Worm (Caenorhabditis elegans) whole organism, midembryonic: ENCODE data around the gene F57F5.3.

ENCODE experiments used
- T22C8.4 ChIP-seq: fragments of 200-800 bp; sonication (Bioruptor generic); IDR thresholded peaks from 2 replicates; pipeline ENCODE4 v1.3.6; 2022; ENCODE audit warnings: missing genetic modification characterization, missing compliant biosample characterization
- cog-1 ChIP-seq: sonication (generic microtip); optimal IDR thresholded peaks from 2 replicates; lab custom pipeline; 2016; ENCODE audit warnings: missing genetic modification characterization, missing compliant biosample characterization
- flt-1 ChIP-seq: fragments of 200-800 bp; sonication (Bioruptor generic); IDR thresholded peaks from 2 replicates; pipeline ENCODE4 v1.3.6; 2022; ENCODE audit warnings: missing genetic modification characterization, missing compliant biosample characterization
- klf-2 ChIP-seq: fragments of 200-800 bp; sonication (Bioruptor generic); conservative IDR thresholded peaks from 2 replicates; pipeline ENCODE4 v1.3.6; 2022; ENCODE audit warnings: missing genetic modification reagents, missing genetic modification characterization, missing compliant biosample characterization
- med-1 ChIP-seq: sonication (generic microtip); optimal IDR thresholded peaks from 2 replicates; lab custom pipeline; 2017; ENCODE audit warnings: missing genetic modification characterization, mild to moderate bottlenecking, missing compliant biosample characterization, antibody characterized with exemption, missing genetic modification reagents; ENCODE audit not compliant: insufficient read depth
- ref-1 ChIP-seq: fragments of 200-800 bp; sonication (Bioruptor generic); conservative IDR thresholded peaks from 2 replicates; pipeline ENCODE4 v1.3.6; 2022; ENCODE audit warnings: missing genetic modification reagents, missing genetic modification characterization, missing compliant biosample characterization
- tab-1 ChIP-seq: fragments of 200-800 bp; sonication (Bioruptor generic); IDR thresholded peaks from 2 replicates; pipeline ENCODE4 v1.3.6; 2022; ENCODE audit warnings: missing genetic modification characterization, missing compliant biosample characterization
- ztf-23 ChIP-seq: fragments of 200-800 bp; sonication (Bioruptor generic); IDR thresholded peaks from 2 replicates; pipeline ENCODE4 v1.3.6; 2022; ENCODE audit warnings: missing genetic modification reagents, missing genetic modification characterization, missing compliant biosample characterization
- ztf-29 ChIP-seq: fragments of 200-800 bp; sonication (Bioruptor generic); IDR thresholded peaks from 2 replicates; pipeline ENCODE4 v1.3.6; 2022; ENCODE audit warnings: missing genetic modification reagents, missing genetic modification characterization, missing compliant biosample characterization

DNA sequence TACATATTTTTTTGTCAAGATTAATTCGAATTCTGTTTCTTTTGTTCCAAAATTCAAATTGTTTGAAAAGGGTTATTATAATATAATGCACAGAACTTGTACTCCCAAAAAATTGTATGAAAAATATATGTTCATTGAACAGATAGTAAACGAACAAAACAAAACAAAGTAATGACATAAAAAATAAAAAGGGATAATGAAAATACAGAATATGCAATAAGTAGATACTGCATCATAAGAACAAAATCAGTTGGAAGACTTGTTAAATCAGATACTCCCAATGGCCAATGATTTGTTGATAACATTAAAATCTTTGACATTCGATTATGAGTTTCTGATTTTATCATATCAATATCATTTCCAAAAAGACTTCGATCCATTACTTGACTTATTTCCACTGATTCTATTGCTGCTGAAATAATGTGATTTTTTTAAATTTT, 1.9 kb downstream of the F57F5.3 start:
- no peak for TF ChIP-seq ref-1 (GFP tag; lab: Robert Waterston, UW)
- TF ChIP-seq klf-2 (GFP tag; lab: Robert Waterston, UW) = no peak
- no peak for TF ChIP-seq flt-1 (GFP tag; lab: Robert Waterston, UW)
- TF ChIP-seq med-1 (GFP tag; lab: Kevin White, UChicago) = no peak
- no peak for TF ChIP-seq ztf-23 (GFP tag; lab: Robert Waterston, UW)
- no peak for TF ChIP-seq tab-1 (GFP tag; lab: Robert Waterston, UW)
- TF ChIP-seq cog-1 = no peak
- no peak for TF ChIP-seq ztf-29 (GFP tag; lab: Robert Waterston, UW)
- TF ChIP-seq T22C8.4 = no peak
